Fruit fly (Drosophila melanogaster) whole organism, adult: ENCODE results near the gene CG31365.

Experiments
- CG12768 ChIP-seq: fragments of 200-800 bp; sonication (Bioruptor generic); optimal IDR thresholded peaks from 2 replicates; lab custom pipeline; 2017; ENCODE audit warnings: missing biosample characterization, missing genetic modification characterization, mild to moderate bottlenecking, moderate library complexity, missing genetic modification reagents
- CG7101 ChIP-seq: fragments of 200-800 bp; sonication (Bioruptor generic); optimal IDR thresholded peaks from 2 replicates; lab custom pipeline; 2018; ENCODE audit warnings: missing biosample characterization, mild to moderate bottlenecking, missing genetic modification characterization, moderate library complexity
- Clk ChIP-seq: fragments of 200-800 bp; sonication (Bioruptor generic); optimal IDR thresholded peaks from 2 replicates; lab custom pipeline; 2017; ENCODE audit warnings: missing biosample characterization, missing genetic modification characterization
- Crg-1 ChIP-seq: fragments of 200-800 bp; sonication (Bioruptor generic); optimal IDR thresholded peaks from 2 replicates; lab custom pipeline; 2016; ENCODE audit warnings: missing biosample characterization, missing genetic modification characterization
- Hr96 ChIP-seq: fragments of 200-800 bp; sonication (Bioruptor generic); optimal IDR thresholded peaks from 2 replicates; lab custom pipeline; 2016; ENCODE audit warnings: missing biosample characterization, missing genetic modification characterization
- cic ChIP-seq: fragments of 200-800 bp; sonication (Bioruptor generic); optimal IDR thresholded peaks from 2 replicates; lab custom pipeline; 2017; ENCODE audit warnings: missing biosample characterization, mild to moderate bottlenecking, missing genetic modification characterization, moderate library complexity
- kay ChIP-seq: fragments of 200-800 bp; sonication (Bioruptor generic); peaks from one replicate; lab custom pipeline; 2016; ENCODE audit warnings: missing biosample characterization, missing genetic modification characterization, borderline replicate concordance
- pad ChIP-seq: fragments of 200-800 bp; sonication (Bioruptor generic); optimal IDR thresholded peaks from 3 replicates; lab custom pipeline; 2017; ENCODE audit warnings: missing biosample characterization, missing genetic modification characterization, mild to moderate bottlenecking, moderate library complexity, missing genetic modification reagents
- tj ChIP-seq: fragments of 200-800 bp; sonication (Bioruptor generic); optimal IDR thresholded peaks from 3 replicates; lab custom pipeline; 2017; ENCODE audit warnings: missing biosample characterization, mild to moderate bottlenecking, missing genetic modification characterization, moderate library complexity

dm6 chr3R:23149021-23149571, 22.9 kb upstream of the CG31365 start:
- TF ChIP-seq kay (GFP tag; lab: Kevin White, UChicago) (no peak), cic (GFP tag; lab: Kevin White, UChicago) (no peak), Clk (GFP tag; lab: Kevin White, UChicago) (no peak), Hr96 (GFP tag; lab: Kevin White, UChicago) (no peak), pad (GFP tag; lab: Kevin White, UChicago) (no peak), CG7101 (no peak), Crg-1 (no peak), CG12768 (GFP tag; lab: Kevin White, UChicago) (no peak), tj (GFP tag; lab: Kevin White, UChicago) (no peak)
